Worm (Caenorhabditis elegans): ENCODE data around the gene Y81B9A.3.

DNA sequence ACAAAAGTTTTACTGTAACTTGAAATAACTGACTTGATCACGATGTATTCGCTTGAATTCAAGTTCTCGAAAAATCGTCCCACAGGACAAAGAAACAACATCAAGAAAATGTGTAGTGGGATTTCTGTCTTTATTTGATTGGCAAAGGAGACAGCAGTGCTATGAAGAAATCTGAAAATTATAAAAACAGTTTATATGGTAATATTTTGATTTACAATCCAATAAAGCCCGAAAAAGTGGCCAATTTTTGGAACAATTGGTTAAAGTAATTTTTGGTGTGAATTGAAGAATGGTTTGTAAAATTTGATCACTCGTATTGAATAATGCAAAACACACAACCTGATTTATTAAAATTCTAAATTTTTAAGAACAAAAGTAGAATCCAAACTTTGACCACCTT lies 1.4 kb upstream of the Y81B9A.3 start, which contains the start of gene Y81B9A.4:
- TF ChIP-seq attf-3 (GFP tag; conservative IDR thresholded peaks at IDR 0.05) (no peak), unc-130 (GFP tag; optimal IDR thresholded peaks at IDR 0.05) (no peak), mcd-1 (GFP tag; IDR thresholded peaks at IDR 0.05) (no peak), atf-7 (tag; optimal IDR thresholded peaks at IDR 0.05) (no peak), K11D2.4 (GFP tag; IDR thresholded peaks at IDR 0.05) (no peak), nhr-120 (GFP tag; IDR thresholded peaks at IDR 0.05) (no peak), snpc-4 (GFP tag; optimal IDR thresholded peaks at IDR 0.05) (no peak), snpc-4 (tag; optimal IDR thresholded peaks at IDR 0.05) (no peak), T26A5.8 (tag; optimal IDR thresholded peaks at IDR 0.05) (no peak)

All from whole organism, young adult.